Fruit fly (Drosophila melanogaster) whole organism, embryonic: Measurements from ENCODE around the gene SPARC.

Experiments
- Asciz ChIP-seq: fragments of 200-800 bp; sonication (Bioruptor generic); optimal IDR thresholded peaks from 2 replicates; lab custom pipeline; 2017; ENCODE audit warnings: missing biosample characterization, mild to moderate bottlenecking, missing genetic modification characterization, missing genetic modification reagents
- Bteb2 ChIP-seq: fragments of 200-800 bp; sonication (Bioruptor generic); optimal IDR thresholded peaks from 2 replicates; lab custom pipeline; 2016; ENCODE audit warnings: missing biosample characterization, missing genetic modification characterization
- CG10321 ChIP-seq: fragments of 200-800 bp; sonication (Bioruptor generic); IDR thresholded peaks from 2 replicates; pipeline ENCODE4 v1.3.6; 2022; ENCODE audit warnings: missing biosample characterization, missing genetic modification characterization
- CG10462 ChIP-seq: fragments of 200-800 bp; sonication (Bioruptor generic); optimal IDR thresholded peaks from 2 replicates; lab custom pipeline; 2016; ENCODE audit warnings: missing biosample characterization, missing genetic modification characterization
- CG12659 ChIP-seq: fragments of 200-800 bp; sonication (Bioruptor generic); optimal IDR thresholded peaks from 3 replicates; lab custom pipeline; 2017; ENCODE audit warnings: mild to moderate bottlenecking, missing biosample characterization, missing genetic modification reagents, missing genetic modification characterization
- CG13775 ChIP-seq: fragments of 200-800 bp; sonication (Bioruptor generic); optimal IDR thresholded peaks from 3 replicates; lab custom pipeline; 2017; ENCODE audit warnings: missing biosample characterization, mild to moderate bottlenecking, missing genetic modification characterization
- CG15696 ChIP-seq: fragments of 200-800 bp; sonication (Bioruptor generic); optimal IDR thresholded peaks from 2 replicates; lab custom pipeline; 2019; ENCODE audit warnings: missing biosample characterization, mild to moderate bottlenecking, missing genetic modification characterization, moderate library complexity
- CG2116 ChIP-seq: fragments of 200-800 bp; sonication (Bioruptor generic); optimal IDR thresholded peaks from 3 replicates; lab custom pipeline; 2018; ENCODE audit warnings: missing biosample characterization, mild to moderate bottlenecking, missing genetic modification characterization
- CG2120 ChIP-seq: fragments of 200-800 bp; sonication (Bioruptor generic); optimal IDR thresholded peaks from 3 replicates; lab custom pipeline; 2016; ENCODE audit warnings: missing biosample characterization, missing genetic modification characterization
- CG2678 ChIP-seq: fragments of 200-800 bp; sonication (Bioruptor generic); optimal IDR thresholded peaks from 3 replicates; lab custom pipeline; 2019; ENCODE audit warnings: missing biosample characterization, mild to moderate bottlenecking, missing genetic modification characterization, moderate library complexity
- CG30431 ChIP-seq: fragments of 200-800 bp; sonication (Bioruptor generic); optimal IDR thresholded peaks from 2 replicates; lab custom pipeline; 2017; ENCODE audit warnings: missing biosample characterization, missing genetic modification characterization
- CG32772 ChIP-seq: fragments of 200-800 bp; sonication (Bioruptor generic); IDR thresholded peaks from 2 replicates; pipeline ENCODE4 v1.3.6; 2022; ENCODE audit warnings: missing biosample characterization, missing genetic modification characterization
- CG33213 ChIP-seq: fragments of 200-800 bp; sonication (Bioruptor generic); optimal IDR thresholded peaks from 3 replicates; lab custom pipeline; 2016; ENCODE audit warnings: missing biosample characterization, missing genetic modification characterization
- CG3838 ChIP-seq: fragments of 200-800 bp; sonication (Bioruptor generic); optimal IDR thresholded peaks from 3 replicates; lab custom pipeline; 2016; ENCODE audit warnings: missing biosample characterization, missing genetic modification characterization
- CG6254 ChIP-seq: fragments of 200-800 bp; sonication (Bioruptor generic); optimal IDR thresholded peaks from 3 replicates; lab custom pipeline; 2017; ENCODE audit warnings: mild to moderate bottlenecking, missing biosample characterization, missing genetic modification reagents, missing genetic modification characterization
- CG6272 ChIP-seq: fragments of 200-800 bp; sonication (Bioruptor generic); IDR thresholded peaks from 2 replicates; pipeline ENCODE4 v1.3.6; 2022; ENCODE audit warnings: missing biosample characterization, missing genetic modification characterization
- CG6813 ChIP-seq: fragments of 200-800 bp; sonication (Bioruptor generic); optimal IDR thresholded peaks from 2 replicates; lab custom pipeline; 2017; ENCODE audit warnings: missing biosample characterization, missing genetic modification characterization, mild to moderate bottlenecking, moderate library complexity, missing genetic modification reagents
- CG7556 ChIP-seq: fragments of 200-800 bp; sonication (Bioruptor generic); optimal IDR thresholded peaks from 2 replicates; lab custom pipeline; 2017; ENCODE audit warnings: missing biosample characterization, mild to moderate bottlenecking, missing genetic modification characterization
- CG7786 ChIP-seq: fragments of 200-800 bp; sonication (Bioruptor generic); optimal IDR thresholded peaks from 2 replicates; lab custom pipeline; 2016; ENCODE audit warnings: missing biosample characterization, missing genetic modification characterization
- CG8281 ChIP-seq: fragments of 200-800 bp; sonication (Bioruptor generic); optimal IDR thresholded peaks from 2 replicates; lab custom pipeline; 2018; ENCODE audit warnings: missing biosample characterization, mild to moderate bottlenecking, missing genetic modification characterization, moderate library complexity
- CG8924 ChIP-seq: fragments of 200-800 bp; optimal IDR thresholded peaks from 3 replicates; lab custom pipeline; 2019; ENCODE audit warnings: missing biosample characterization, mild to moderate bottlenecking, missing genetic modification characterization, moderate library complexity
- CG9797 ChIP-seq: fragments of 200-800 bp; sonication (Bioruptor generic); optimal IDR thresholded peaks from 3 replicates; lab custom pipeline; 2018; ENCODE audit warnings: missing biosample characterization, mild to moderate bottlenecking, missing genetic modification characterization
- Deaf1 ChIP-seq: fragments of 200-800 bp; optimal IDR thresholded peaks from 3 replicates; lab custom pipeline; 2019; ENCODE audit warnings: missing biosample characterization, mild to moderate bottlenecking, missing genetic modification characterization, moderate library complexity
- Dip2 ChIP-seq: fragments of 200-800 bp; sonication (Bioruptor generic); IDR thresholded peaks from 2 replicates; pipeline ENCODE4 v1.3.6; 2022; ENCODE audit warnings: missing biosample characterization, missing genetic modification characterization
- Dp ChIP-seq: fragments of 200-800 bp; sonication (Bioruptor generic); optimal IDR thresholded peaks from 2 replicates; lab custom pipeline; 2018; ENCODE audit warnings: missing biosample characterization, mild to moderate bottlenecking, missing genetic modification characterization, moderate library complexity
- Eip74EF ChIP-seq, 2 experiments: fragments of 200-800 bp in 1 of 2; fragments of >200 bp in 1 of 2; sonication (Bioruptor generic) in 1 of 2; optimal IDR thresholded peaks; 2 replicates each; lab custom pipeline; 2017 to 2019; ENCODE audit warnings: missing biosample characterization in 2 of 2, missing genetic modification characterization in 2 of 2, mild to moderate bottlenecking in 1 of 2, moderate library complexity in 1 of 2
- HLH3B ChIP-seq: fragments of 200-800 bp; sonication (Bioruptor generic); IDR thresholded peaks from 2 replicates; pipeline ENCODE4 v1.3.6; 2022; ENCODE audit warnings: missing biosample characterization, missing genetic modification characterization
- Hey ChIP-seq: fragments of 200-800 bp; sonication (Bioruptor generic); optimal IDR thresholded peaks from 3 replicates; lab custom pipeline; 2018; ENCODE audit warnings: missing biosample characterization, mild to moderate bottlenecking, missing genetic modification characterization
- Lpt ChIP-seq: fragments of >200 bp; optimal IDR thresholded peaks from 2 replicates; lab custom pipeline; 2018; ENCODE audit warnings: missing biosample characterization, missing genetic modification characterization
- Spps ChIP-seq: fragments of 200-800 bp; sonication (Bioruptor generic); optimal IDR thresholded peaks from 2 replicates; lab custom pipeline; 2018; ENCODE audit warnings: missing biosample characterization, mild to moderate bottlenecking, missing genetic modification characterization
- btn ChIP-seq: fragments of 200-800 bp; sonication (Bioruptor generic); optimal IDR thresholded peaks from 2 replicates; lab custom pipeline; 2016; ENCODE audit warnings: missing biosample characterization, missing genetic modification characterization
- crp ChIP-seq, 2 experiments: fragments of 200-800 bp; sonication (Bioruptor generic); optimal IDR thresholded peaks; 2 replicates in 1 of 2; 3 replicates in 1 of 2; lab custom pipeline; 2017; ENCODE audit warnings: missing biosample characterization in 2 of 2, missing genetic modification characterization in 2 of 2, mild to moderate bottlenecking in 1 of 2, moderate library complexity in 1 of 2
- dpn ChIP-seq, 2 experiments: fragments of 200-800 bp; sonication (Bioruptor generic); optimal IDR thresholded peaks; 3 replicates each; lab custom pipeline; 2016; ENCODE audit warnings: missing biosample characterization in 2 of 2, missing genetic modification characterization in 2 of 2
- dysf ChIP-seq: fragments of 200-800 bp; sonication (Bioruptor generic); IDR thresholded peaks from 3 replicates; pipeline ENCODE4 v1.3.6; 2022; ENCODE audit warnings: missing biosample characterization, missing genetic modification characterization
- fu2 ChIP-seq: fragments of 200-800 bp; sonication (Bioruptor generic); optimal IDR thresholded peaks from 2 replicates; lab custom pipeline; 2016; ENCODE audit warnings: missing biosample characterization, missing genetic modification characterization
- gcm2 ChIP-seq: fragments of 200-800 bp; sonication (Bioruptor generic); optimal IDR thresholded peaks from 2 replicates; lab custom pipeline; 2016; ENCODE audit warnings: missing biosample characterization, missing genetic modification characterization
- grn ChIP-seq: fragments of 200-800 bp; sonication (Bioruptor generic); optimal IDR thresholded peaks from 3 replicates; lab custom pipeline; 2017; ENCODE audit warnings: missing biosample characterization, missing genetic modification characterization
- gt ChIP-seq: fragments of 200-800 bp; sonication (Bioruptor generic); IDR thresholded peaks from 2 replicates; pipeline ENCODE4 v1.3.6; 2022; ENCODE audit warnings: missing biosample characterization, missing genetic modification characterization
- ken ChIP-seq: fragments of 200-800 bp; sonication (Bioruptor generic); IDR thresholded peaks from 3 replicates; pipeline ENCODE4 v1.3.6; 2022; ENCODE audit warnings: missing biosample characterization, missing genetic modification characterization
- knrl ChIP-seq: fragments of 200-800 bp; sonication (Bioruptor generic); IDR thresholded peaks from 3 replicates; pipeline ENCODE4 v1.3.6; 2022; ENCODE audit warnings: missing biosample characterization, missing genetic modification characterization; ENCODE audit not compliant: partially characterized antibody
- luna ChIP-seq: fragments of 200-800 bp; sonication (Bioruptor generic); optimal IDR thresholded peaks from 2 replicates; lab custom pipeline; 2016; ENCODE audit warnings: missing biosample characterization, missing genetic modification characterization
- maf-S ChIP-seq: fragments of 200-800 bp; sonication (Bioruptor generic); optimal IDR thresholded peaks from 2 replicates; lab custom pipeline; 2016; ENCODE audit warnings: missing biosample characterization, missing genetic modification characterization
- oc ChIP-seq: fragments of 200-800 bp; sonication (Bioruptor generic); optimal IDR thresholded peaks from 2 replicates; lab custom pipeline; 2018; ENCODE audit warnings: missing biosample characterization, mild to moderate bottlenecking, missing genetic modification characterization, moderate library complexity
- pzg ChIP-seq: fragments of 200-800 bp; sonication (Bioruptor generic); optimal IDR thresholded peaks from 3 replicates; lab custom pipeline; 2018; ENCODE audit warnings: missing biosample characterization, mild to moderate bottlenecking, missing genetic modification characterization, moderate library complexity
- sc ChIP-seq, 3 experiments: fragments of >200 bp in 2 of 3; fragments of 200-800 bp in 1 of 3; sonication (Bioruptor generic) in 1 of 3; optimal IDR thresholded peaks; 2 replicates in 2 of 3; 3 replicates in 1 of 3; lab custom pipeline; 2017; ENCODE audit warnings: mild to moderate bottlenecking in 1 of 3, missing biosample characterization in 1 of 3, missing genetic modification characterization in 1 of 3, missing genetic modification reagents in 1 of 3
- sens ChIP-seq: fragments of 200-800 bp; sonication (Bioruptor generic); peaks from one replicate; lab custom pipeline; 2016; ENCODE audit warnings: missing biosample characterization, missing genetic modification characterization
- sna ChIP-seq: fragments of 200-800 bp; sonication (Bioruptor generic); IDR thresholded peaks from 2 replicates; pipeline ENCODE4 v1.3.6; 2022; ENCODE audit warnings: missing biosample characterization, missing genetic modification characterization; ENCODE audit not compliant: partially characterized antibody
- tap ChIP-seq: fragments of 200-800 bp; optimal IDR thresholded peaks from 3 replicates; lab custom pipeline; 2019; ENCODE audit warnings: missing biosample characterization, mild to moderate bottlenecking, missing genetic modification characterization, moderate library complexity
- ttk ChIP-seq: fragments of 200-800 bp; sonication (Bioruptor generic); IDR thresholded peaks from 2 replicates; pipeline ENCODE4 v2.1.2; 2022; ENCODE audit warnings: missing biosample characterization, missing genetic modification characterization
- wek ChIP-seq: fragments of 200-800 bp; sonication (Bioruptor generic); optimal IDR thresholded peaks from 3 replicates; lab custom pipeline; 2018; ENCODE audit warnings: missing biosample characterization, mild to moderate bottlenecking, missing genetic modification characterization, moderate library complexity
- yki ChIP-seq: fragments of >200 bp; optimal IDR thresholded peaks from 3 replicates; lab custom pipeline; 2018

The SPARC gene

dm6 chr3R:26853699-26854098 lies 18.1 kb downstream of the SPARC start (continued):
- TF ChIP-seq CG2120 (peak; percentile 53), CG2678 (tag; lab: Kevin White, UChicago) (peak; percentile 16), CG13775 (GFP tag; lab: Kevin White, UChicago) (no peak), Eip74EF (GFP tag; optimal IDR thresholded peaks at IDR 0.05; lab: Kevin White, UChicago) (no peak), tap (tag; lab: Kevin White, UChicago) (no peak), dysf (GFP tag; lab: Robert Waterston, UW) (0 out of 3 replicates have a peak, but pooled peaks have one; percentile 42), btn (GFP tag; lab: Kevin White, UChicago) (no peak), CG8281 (tag; lab: Kevin White, UChicago) (no peak), fu2 (GFP tag; lab: Kevin White, UChicago) (no peak), Spps (tag; lab: Kevin White, UChicago) (no peak), Lpt (no peak), CG6813 (GFP tag; lab: Kevin White, UChicago) (no peak), CG3838 (GFP tag; lab: Kevin White, UChicago) (no peak), maf-S (GFP tag; lab: Kevin White, UChicago) (no peak), sna (GFP tag; lab: Robert Waterston, UW) (no peak), pzg (no peak), Asciz (GFP tag; lab: Kevin White, UChicago) (no peak), CG32772 (GFP tag; lab: Robert Waterston, UW) (peak; percentile 54; the same call in 1 of the 2 replicates), CG10321 (GFP tag; lab: Robert Waterston, UW) (no peak), CG8924 (no peak), CG6254 (no peak), knrl (GFP tag; lab: Robert Waterston, UW) (no peak), ttk (peak; percentile 30; the same call in 1 of the 2 replicates), CG30431 (GFP tag; lab: Kevin White, UChicago) (no peak), Dip2 (GFP tag; lab: Robert Waterston, UW) (no peak), ken (GFP tag; lab: Robert Waterston, UW) (no peak; the same call in 2 of the 3 replicates), dpn (GFP tag; optimal IDR thresholded peaks at IDR 0.05; lab: Kevin White, UChicago) (peak in 1 of 2 experiments; percentile 31), CG7556 (peak; percentile 10), oc (no peak), CG6272 (no peak), CG15696 (no peak), luna (GFP tag; lab: Kevin White, UChicago) (no peak), CG7786 (GFP tag; lab: Kevin White, UChicago) (no peak), crp (GFP tag; optimal IDR thresholded peaks at IDR 0.05; lab: Kevin White, UChicago) (no peak), CG9797 (GFP tag; lab: Kevin White, UChicago) (no peak), CG12659 (GFP tag; lab: Kevin White, UChicago) (no peak), yki (lab: Kevin White, UChicago) (no peak), Deaf1 (tag; lab: Kevin White, UChicago) (no peak), Dp (no peak), sens (GFP tag; lab: Kevin White, UChicago) (peak; percentile 67), wek (GFP tag; lab: Kevin White, UChicago) (no peak), grn (GFP tag; lab: Kevin White, UChicago) (no peak), Hey (tag; lab: Kevin White, UChicago) (no peak), CG33213 (GFP tag; lab: Kevin White, UChicago) (no peak), gcm2 (no peak), CG2116 (GFP tag; lab: Kevin White, UChicago) (no peak), sc (optimal IDR thresholded peaks at IDR 0.05; lab: Kevin White, UChicago) (no peak), sc (GFP tag; optimal IDR thresholded peaks at IDR 0.05; lab: Kevin White, UChicago) (no peak), gt (GFP tag; lab: Robert Waterston, UW) (no peak), CG10462 (GFP tag; lab: Kevin White, UChicago) (no peak), HLH3B (0 out of 2 replicates have a peak, but pooled peaks have one; percentile 27), Bteb2 (GFP tag; lab: Kevin White, UChicago) (no peak)
